Fruit fly (Drosophila melanogaster) whole organism, embryonic: ENCODE measurements around the gene sicily.

ENCODE experiments used
- CG12391 ChIP-seq: fragments of 200-800 bp; sonication (Bioruptor generic); optimal IDR thresholded peaks from 3 replicates; lab custom pipeline; 2018; ENCODE audit warnings: missing biosample characterization, mild to moderate bottlenecking, missing genetic modification characterization, moderate library complexity
- CG14710 ChIP-seq: fragments of 200-800 bp; sonication (Bioruptor generic); optimal IDR thresholded peaks from 3 replicates; lab custom pipeline; 2019; ENCODE audit warnings: missing biosample characterization, mild to moderate bottlenecking, missing genetic modification characterization, moderate library complexity
- CG14860 ChIP-seq: fragments of 200-800 bp; sonication (Bioruptor generic); IDR thresholded peaks from 3 replicates; pipeline ENCODE4 v1.3.6; 2022; ENCODE audit warnings: missing biosample characterization, missing genetic modification characterization; ENCODE audit not compliant: partially characterized antibody
- CG14965 ChIP-seq: fragments of 200-800 bp; sonication (Bioruptor generic); optimal IDR thresholded peaks from 2 replicates; lab custom pipeline; 2016; ENCODE audit warnings: missing biosample characterization, missing genetic modification characterization, borderline replicate concordance
- CG15479 ChIP-seq: fragments of 200-800 bp; sonication (Bioruptor generic); optimal IDR thresholded peaks from 3 replicates; lab custom pipeline; 2019; ENCODE audit warnings: missing biosample characterization, mild to moderate bottlenecking, missing genetic modification characterization, moderate library complexity
- CG1603 ChIP-seq: fragments of 200-800 bp; sonication (Bioruptor generic); optimal IDR thresholded peaks from 2 replicates; lab custom pipeline; 2019; ENCODE audit warnings: missing biosample characterization, mild to moderate bottlenecking, missing genetic modification characterization, moderate library complexity
- CG17328 ChIP-seq: fragments of 200-800 bp; sonication (Bioruptor generic); IDR thresholded peaks from 2 replicates; pipeline ENCODE4 v1.3.6; 2022; ENCODE audit warnings: missing biosample characterization, missing genetic modification characterization
- CG18262 ChIP-seq: fragments of 200-800 bp; optimal IDR thresholded peaks from 3 replicates; lab custom pipeline; 2019; ENCODE audit warnings: missing biosample characterization, mild to moderate bottlenecking, missing genetic modification characterization, moderate library complexity
- CG18599 ChIP-seq: fragments of 200-800 bp; sonication (Bioruptor generic); optimal IDR thresholded peaks from 3 replicates; lab custom pipeline; 2017; ENCODE audit warnings: missing biosample characterization, missing genetic modification characterization, mild to moderate bottlenecking, moderate library complexity, missing genetic modification reagents
- CG2712 ChIP-seq: fragments of 200-800 bp; optimal IDR thresholded peaks from 3 replicates; lab custom pipeline; 2019; ENCODE audit warnings: missing biosample characterization, mild to moderate bottlenecking, missing genetic modification characterization, moderate library complexity
- CG30431 ChIP-seq: fragments of 200-800 bp; sonication (Bioruptor generic); optimal IDR thresholded peaks from 2 replicates; lab custom pipeline; 2017; ENCODE audit warnings: missing biosample characterization, missing genetic modification characterization
- CG32767 ChIP-seq: fragments of 200-800 bp; sonication (Bioruptor generic); IDR thresholded peaks from 2 replicates; pipeline ENCODE4 v1.3.6; 2022; ENCODE audit warnings: missing biosample characterization, missing genetic modification characterization
- CG42726 ChIP-seq: fragments of 200-800 bp; sonication (Bioruptor generic); IDR thresholded peaks from 2 replicates; pipeline ENCODE4 v1.3.6; 2022; ENCODE audit warnings: missing biosample characterization, missing genetic modification characterization; ENCODE audit not compliant: partially characterized antibody
- CG6254 ChIP-seq: fragments of 200-800 bp; sonication (Bioruptor generic); optimal IDR thresholded peaks from 3 replicates; lab custom pipeline; 2017; ENCODE audit warnings: mild to moderate bottlenecking, missing biosample characterization, missing genetic modification reagents, missing genetic modification characterization
- CG6654 ChIP-seq: fragments of 200-800 bp; sonication (Bioruptor generic); optimal IDR thresholded peaks from 2 replicates; lab custom pipeline; 2017; ENCODE audit warnings: missing biosample characterization, mild to moderate bottlenecking, missing genetic modification characterization
- CG7786 ChIP-seq: fragments of 200-800 bp; sonication (Bioruptor generic); optimal IDR thresholded peaks from 2 replicates; lab custom pipeline; 2016; ENCODE audit warnings: missing biosample characterization, missing genetic modification characterization
- CG8388 ChIP-seq: fragments of 200-800 bp; sonication (Bioruptor generic); optimal IDR thresholded peaks from 2 replicates; lab custom pipeline; 2019; ENCODE audit warnings: missing biosample characterization, mild to moderate bottlenecking, missing genetic modification characterization, moderate library complexity
- CG9876 ChIP-seq: fragments of 200-800 bp; sonication (Bioruptor generic); optimal IDR thresholded peaks from 2 replicates; lab custom pipeline; 2016; ENCODE audit warnings: missing biosample characterization, missing genetic modification characterization
- CTCF ChIP-seq: fragments of 200-800 bp; sonication (Bioruptor generic); optimal IDR thresholded peaks from 2 replicates; lab custom pipeline; 2017; ENCODE audit warnings: missing biosample characterization, mild to moderate bottlenecking, missing genetic modification characterization, moderate library complexity
- CoRest ChIP-seq: fragments of 200-800 bp; sonication (Bioruptor generic); optimal IDR thresholded peaks from 3 replicates; lab custom pipeline; 2018; ENCODE audit warnings: missing biosample characterization, mild to moderate bottlenecking, missing genetic modification characterization, moderate library complexity
- Drgx ChIP-seq: fragments of 200-800 bp; sonication (Bioruptor generic); IDR thresholded peaks from 2 replicates; pipeline ENCODE4 v1.3.6; 2022; ENCODE audit warnings: missing biosample characterization, missing genetic modification characterization
- Ets65A ChIP-seq: fragments of 200-800 bp; sonication (Bioruptor generic); peaks from one replicate; lab custom pipeline; 2016; ENCODE audit warnings: missing biosample characterization, missing genetic modification characterization
- H15 ChIP-seq: fragments of 200-800 bp; sonication (Bioruptor generic); IDR thresholded peaks from 3 replicates; pipeline ENCODE4 v1.3.6; 2022; ENCODE audit warnings: missing biosample characterization, missing genetic modification characterization
- HLHmδ ChIP-seq: fragments of 200-800 bp; sonication (Bioruptor generic); optimal IDR thresholded peaks from 2 replicates; lab custom pipeline; 2018; ENCODE audit warnings: missing biosample characterization, mild to moderate bottlenecking, missing genetic modification characterization, moderate library complexity
- Hr51 ChIP-seq, 2 experiments: fragments of 200-800 bp; sonication (Bioruptor generic); optimal IDR thresholded peaks; 2 replicates in 1 of 2; 3 replicates in 1 of 2; lab custom pipeline; 2016 to 2018; ENCODE audit warnings: missing biosample characterization in 2 of 2, missing genetic modification characterization in 2 of 2, mild to moderate bottlenecking in 1 of 2, moderate library complexity in 1 of 2
- Mad ChIP-seq: fragments of 200-800 bp; sonication (Bioruptor generic); optimal IDR thresholded peaks from 2 replicates; lab custom pipeline; 2016; ENCODE audit warnings: missing biosample characterization, missing genetic modification characterization
- Max ChIP-seq: fragments of 200-800 bp; sonication (Bioruptor generic); optimal IDR thresholded peaks from 2 replicates; lab custom pipeline; 2016; ENCODE audit warnings: missing biosample characterization, mild to moderate bottlenecking, missing genetic modification characterization
- Med ChIP-seq: fragments of 200-800 bp; sonication (Bioruptor generic); peaks from one replicate; lab custom pipeline; 2016; ENCODE audit warnings: missing biosample characterization, missing genetic modification characterization, mild to moderate bottlenecking, inconsistent platforms, moderate library complexity
- NC2β ChIP-seq: fragments of 200-800 bp; sonication (Bioruptor generic); optimal IDR thresholded peaks from 2 replicates; lab custom pipeline; 2016; ENCODE audit warnings: missing biosample characterization, missing genetic modification characterization
- NK7.1 ChIP-seq: fragments of 200-800 bp; sonication (Bioruptor generic); optimal IDR thresholded peaks from 3 replicates; lab custom pipeline; 2016; ENCODE audit warnings: missing biosample characterization, missing genetic modification characterization
- NfI ChIP-seq: fragments of 200-800 bp; sonication (Bioruptor generic); optimal IDR thresholded peaks from 3 replicates; lab custom pipeline; 2018; ENCODE audit warnings: missing biosample characterization, mild to moderate bottlenecking, missing genetic modification characterization, moderate library complexity
- Sox102F ChIP-seq: fragments of 200-800 bp; sonication (Bioruptor generic); optimal IDR thresholded peaks from 2 replicates; lab custom pipeline; 2018; ENCODE audit warnings: missing biosample characterization, mild to moderate bottlenecking, missing genetic modification characterization, moderate library complexity
- Tbp ChIP-seq: fragments of >200 bp; optimal IDR thresholded peaks from 2 replicates; lab custom pipeline; 2018; ENCODE audit warnings: missing biosample characterization, missing genetic modification characterization
- amos ChIP-seq: fragments of 200-800 bp; sonication (Bioruptor generic); IDR thresholded peaks from 2 replicates; pipeline ENCODE4 v1.3.6; 2022; ENCODE audit warnings: missing biosample characterization, missing genetic modification characterization; ENCODE audit not compliant: partially characterized antibody
- az2 ChIP-seq: fragments of 200-800 bp; sonication (Bioruptor generic); optimal IDR thresholded peaks from 3 replicates; lab custom pipeline; 2016; ENCODE audit warnings: missing biosample characterization, missing genetic modification characterization
- chinmo ChIP-seq: fragments of 200-800 bp; sonication (Bioruptor generic); IDR thresholded peaks from 4 replicates; pipeline ENCODE4 v1.3.6; 2022; ENCODE audit warnings: missing biosample characterization, missing genetic modification characterization; ENCODE audit not compliant: partially characterized antibody
- chn ChIP-seq: fragments of 200-800 bp; sonication (Bioruptor generic); optimal IDR thresholded peaks from 2 replicates; lab custom pipeline; 2016; ENCODE audit warnings: missing biosample characterization, missing genetic modification characterization
- dimm ChIP-seq: fragments of 200-800 bp; sonication (Bioruptor generic); IDR thresholded peaks from 2 replicates; pipeline ENCODE4 v1.3.6; 2022; ENCODE audit warnings: missing biosample characterization, missing genetic modification characterization
- esg ChIP-seq: fragments of 200-800 bp; sonication (Bioruptor generic); conservative IDR thresholded peaks from 2 replicates; pipeline ENCODE4 v1.3.6; 2022; ENCODE audit warnings: missing biosample characterization, missing genetic modification characterization
- fd96Cb ChIP-seq: fragments of 200-800 bp; sonication (Bioruptor generic); optimal IDR thresholded peaks from 2 replicates; lab custom pipeline; 2018; ENCODE audit warnings: missing biosample characterization, mild to moderate bottlenecking, missing genetic modification characterization, moderate library complexity
- gfzf ChIP-seq: fragments of 200-800 bp; sonication (Bioruptor generic); optimal IDR thresholded peaks from 2 replicates; lab custom pipeline; 2016; ENCODE audit warnings: missing biosample characterization, mild to moderate bottlenecking, missing genetic modification characterization, moderate library complexity
- hkb ChIP-seq, 2 experiments: fragments of 200-800 bp in 1 of 2; fragments of >200 bp in 1 of 2; sonication (Bioruptor generic) in 1 of 2; IDR thresholded peaks in 1 of 2; optimal IDR thresholded peaks in 1 of 2; 2 replicates each; pipeline versions ENCODE4 v1.3.6 to Lab custom; 2017 to 2022; ENCODE audit warnings: missing biosample characterization in 1 of 2, missing genetic modification characterization in 1 of 2
- ken ChIP-seq: fragments of 200-800 bp; sonication (Bioruptor generic); IDR thresholded peaks from 3 replicates; pipeline ENCODE4 v1.3.6; 2022; ENCODE audit warnings: missing biosample characterization, missing genetic modification characterization
- kni ChIP-seq: fragments of 200-800 bp; sonication (Bioruptor generic); optimal IDR thresholded peaks from 3 replicates; lab custom pipeline; 2017; ENCODE audit warnings: mild to moderate bottlenecking, missing biosample characterization, missing genetic modification reagents, missing genetic modification characterization
- row ChIP-seq: fragments of 200-800 bp; sonication (Bioruptor generic); IDR thresholded peaks from 3 replicates; pipeline ENCODE4 v1.3.6; 2022; ENCODE audit warnings: missing biosample characterization, missing genetic modification characterization
- schlank ChIP-seq: fragments of 200-800 bp; sonication (Bioruptor generic); optimal IDR thresholded peaks from 2 replicates; lab custom pipeline; 2018; ENCODE audit warnings: missing biosample characterization, mild to moderate bottlenecking, missing genetic modification characterization
- sens ChIP-seq: fragments of 200-800 bp; sonication (Bioruptor generic); peaks from one replicate; lab custom pipeline; 2016; ENCODE audit warnings: missing biosample characterization, missing genetic modification characterization
- seq ChIP-seq: fragments of 200-800 bp; sonication (Bioruptor generic); IDR thresholded peaks from 2 replicates; pipeline ENCODE4 v1.3.6; 2022; ENCODE audit warnings: missing biosample characterization, missing genetic modification characterization
- sob ChIP-seq: fragments of 200-800 bp; sonication (Bioruptor generic); IDR thresholded peaks from 2 replicates; pipeline ENCODE4 v1.3.6; 2022; ENCODE audit warnings: missing biosample characterization, missing genetic modification characterization

The sicily gene

dm6 chrX:11854758-11855465 is 36.6 kb upstream of the sicily start, which contains the start of the genes CG10347 and ATP7 (continued):
- TF ChIP-seq CG14965 (GFP tag; lab: Kevin White, UChicago) (no peak), CG18262 (tag; lab: Kevin White, UChicago) (peak; percentile 18), CG15479 (GFP tag; lab: Kevin White, UChicago) (no peak), CG12391 (peak; percentile 59), HLHmδ (GFP tag; lab: Kevin White, UChicago) (no peak), row (GFP tag; lab: Robert Waterston, UW) (peak; percentile 66), kni (GFP tag; lab: Kevin White, UChicago) (no peak), H15 (0 out of 3 replicates have a peak, but pooled peaks have one; percentile 23), Drgx (GFP tag; lab: Robert Waterston, UW) (no peak), amos (GFP tag; lab: Robert Waterston, UW) (peak; percentile 86), ken (GFP tag; lab: Robert Waterston, UW) (no peak), Sox102F (GFP tag; lab: Kevin White, UChicago) (no peak), CG8388 (GFP tag; lab: Kevin White, UChicago) (no peak), hkb (optimal IDR thresholded peaks at IDR 0.05; lab: Kevin White, UChicago) (peak; percentile 98), hkb (GFP tag; IDR thresholded peaks at IDR 0.05; lab: Robert Waterston, UW) (no peak), NK7.1 (no peak), chn (GFP tag; lab: Kevin White, UChicago) (peak; percentile 12), Tbp (GFP tag; lab: Kevin White, UChicago) (no peak), seq (GFP tag; lab: Robert Waterston, UW) (no peak), CG6654 (GFP tag; lab: Kevin White, UChicago) (no peak), Hr51 (GFP tag; optimal IDR thresholded peaks at IDR 0.05; lab: Kevin White, UChicago) (peak; percentile 17 to 21), chinmo (peak; percentile 80; the same call in 2 of the 4 replicates), dimm (no peak), NC2β (GFP tag; lab: Kevin White, UChicago) (peak; percentile 51), Med (GFP tag; lab: Kevin White, UChicago) (peak; percentile 86), sens (GFP tag; lab: Kevin White, UChicago) (peak; percentile 90), CG17328 (GFP tag; lab: Robert Waterston, UW) (no peak), schlank (tag; lab: Kevin White, UChicago) (no peak), CG6254 (GFP tag; lab: Kevin White, UChicago) (no peak), fd96Cb (tag; lab: Kevin White, UChicago) (no peak), CG32767 (GFP tag; lab: Robert Waterston, UW) (no peak), sob (GFP tag; lab: Robert Waterston, UW) (0 out of 2 replicates have a peak, but pooled peaks have one; percentile 6), az2 (GFP tag; lab: Kevin White, UChicago) (peak; percentile 13), Ets65A (peak; percentile 80), gfzf (GFP tag; lab: Kevin White, UChicago) (peak; percentile 5), CG18599 (GFP tag; lab: Kevin White, UChicago) (peak; percentile 23), CTCF (GFP tag; lab: Kevin White, UChicago) (no peak), Mad (GFP tag; lab: Kevin White, UChicago) (peak; percentile 10), CoRest (peak; percentile 18), CG9876 (no peak), Max (GFP tag; lab: Kevin White, UChicago) (peak; percentile 26), CG2712 (peak; percentile 44), CG30431 (GFP tag; lab: Kevin White, UChicago) (no peak), CG7786 (GFP tag; lab: Kevin White, UChicago) (peak; percentile 22), CG42726 (GFP tag; lab: Robert Waterston, UW) (peak; percentile 82), esg (no peak), CG14860 (GFP tag; lab: Robert Waterston, UW) (peak; percentile 94), CG1603 (peak; percentile 46), CG14710 (tag; lab: Kevin White, UChicago) (peak; percentile 49), NfI (GFP tag; lab: Kevin White, UChicago) (no peak)
